Worm (Caenorhabditis elegans) whole organism, mixed stage, embryonic: ENCODE measurements around the gene srt-28.

Source experiments
- ceh-39 ChIP-seq: fragments of 150-350 bp; optimal IDR thresholded peaks from 2 replicates; lab custom pipeline; 2014; ENCODE audit warnings: missing biosample characterization, missing genetic modification characterization
- elt-3 ChIP-seq: fragments of 150-350 bp; optimal IDR thresholded peaks from 2 replicates; lab custom pipeline; 2014; ENCODE audit warnings: missing biosample characterization, missing genetic modification characterization
- hlh-1 ChIP-seq: fragments of 150-350 bp; optimal IDR thresholded peaks from 2 replicates; lab custom pipeline; 2014; ENCODE audit warnings: missing biosample characterization, missing genetic modification reagents, missing genetic modification characterization
- mab-5 ChIP-seq: fragments of 150-350 bp; optimal IDR thresholded peaks from 2 replicates; lab custom pipeline; 2014; ENCODE audit warnings: missing biosample characterization, missing genetic modification characterization
- nhr-12 ChIP-seq: fragments of 150-350 bp; optimal IDR thresholded peaks from 2 replicates; lab custom pipeline; 2014; ENCODE audit warnings: missing biosample characterization, missing genetic modification characterization
- snpc-4 ChIP-seq: fragments of 150-350 bp; optimal IDR thresholded peaks from 2 replicates; lab custom pipeline; 2014; ENCODE audit warnings: missing biosample characterization, missing genetic modification characterization

ce11 chrV:2683497-2683896 lies 29.9 kb downstream of the srt-28 start:
- TF ChIP-seq ceh-39 = no peak
- TF ChIP-seq snpc-4 = no peak
- TF ChIP-seq mab-5 (tag; lab: Kevin White, UChicago) = no peak
- TF ChIP-seq nhr-12 (tag; lab: Kevin White, UChicago) = no peak
- TF ChIP-seq hlh-1 (tag; lab: Kevin White, UChicago) = no peak
- no peak for TF ChIP-seq elt-3 (tag; lab: Kevin White, UChicago)
